Fruit fly (Drosophila melanogaster) whole organism, embryonic: ENCODE results near the gene ct.

Source experiments
- Aef1 ChIP-seq: fragments of 200-800 bp; sonication (Bioruptor generic); IDR thresholded peaks from 3 replicates; pipeline ENCODE4 v1.3.6; 2022; ENCODE audit warnings: missing biosample characterization, missing genetic modification characterization
- Awh ChIP-seq: fragments of 200-800 bp; sonication (Bioruptor generic); IDR thresholded peaks from 2 replicates; pipeline ENCODE4, ENCODE4 v1.3.6; 2022; ENCODE audit warnings: missing biosample characterization, missing genetic modification characterization
- CG10147 ChIP-seq: fragments of 200-800 bp; sonication (Bioruptor generic); optimal IDR thresholded peaks from 2 replicates; lab custom pipeline; 2019; ENCODE audit warnings: missing biosample characterization, mild to moderate bottlenecking, missing genetic modification characterization, moderate library complexity
- CG10565 ChIP-seq: fragments of 200-800 bp; sonication (Bioruptor generic); optimal IDR thresholded peaks from 3 replicates; lab custom pipeline; 2016; ENCODE audit warnings: missing biosample characterization, mild to moderate bottlenecking, missing genetic modification characterization
- CG12104 ChIP-seq: fragments of 200-800 bp; sonication (Bioruptor generic); optimal IDR thresholded peaks from 3 replicates; lab custom pipeline; 2016; ENCODE audit warnings: missing biosample characterization, missing genetic modification characterization
- CG12299 ChIP-seq: fragments of 200-800 bp; sonication (Bioruptor generic); optimal IDR thresholded peaks from 2 replicates; lab custom pipeline; 2018; ENCODE audit warnings: missing biosample characterization, mild to moderate bottlenecking, missing genetic modification characterization
- CG13424 ChIP-seq: fragments of 200-800 bp; sonication (Bioruptor generic); optimal IDR thresholded peaks from 2 replicates; lab custom pipeline; 2019; ENCODE audit warnings: missing biosample characterization, mild to moderate bottlenecking, missing genetic modification characterization, moderate library complexity
- CG14710 ChIP-seq: fragments of 200-800 bp; sonication (Bioruptor generic); optimal IDR thresholded peaks from 3 replicates; lab custom pipeline; 2019; ENCODE audit warnings: missing biosample characterization, mild to moderate bottlenecking, missing genetic modification characterization, moderate library complexity
- CG15696 ChIP-seq: fragments of 200-800 bp; sonication (Bioruptor generic); optimal IDR thresholded peaks from 2 replicates; lab custom pipeline; 2019; ENCODE audit warnings: missing biosample characterization, mild to moderate bottlenecking, missing genetic modification characterization, moderate library complexity
- CG17829 ChIP-seq: fragments of 200-800 bp; optimal IDR thresholded peaks from 2 replicates; lab custom pipeline; 2019; ENCODE audit warnings: missing biosample characterization, mild to moderate bottlenecking, missing genetic modification characterization, moderate library complexity
- CG31224 ChIP-seq: fragments of 200-800 bp; sonication (Bioruptor generic); IDR thresholded peaks from 2 replicates; pipeline ENCODE4 v1.3.6; 2022; ENCODE audit warnings: missing biosample characterization, missing genetic modification characterization
- CG31365 ChIP-seq: fragments of 200-800 bp; sonication (Bioruptor generic); optimal IDR thresholded peaks from 2 replicates; lab custom pipeline; 2018; ENCODE audit warnings: missing biosample characterization, mild to moderate bottlenecking, missing genetic modification characterization
- CG34422 ChIP-seq: fragments of 200-800 bp; sonication (Bioruptor generic); IDR thresholded peaks from 3 replicates; pipeline ENCODE4 v1.3.6; 2022; ENCODE audit warnings: missing biosample characterization, missing genetic modification characterization
- CG4360 ChIP-seq: fragments of 200-800 bp; sonication (Bioruptor generic); IDR thresholded peaks from 2 replicates; pipeline ENCODE4 v1.3.6; 2022; ENCODE audit warnings: missing biosample characterization, missing genetic modification characterization
- CG4730 ChIP-seq: fragments of 200-800 bp; sonication (Bioruptor generic); IDR thresholded peaks from 2 replicates; pipeline ENCODE4 v1.3.6; 2022; ENCODE audit warnings: missing biosample characterization, missing genetic modification characterization
- CG6689 ChIP-seq: fragments of 200-800 bp; sonication (Bioruptor generic); IDR thresholded peaks from 2 replicates; pipeline ENCODE4 v1.3.6; 2022; ENCODE audit warnings: missing biosample characterization, missing genetic modification characterization
- CG7745 ChIP-seq: fragments of 200-800 bp; sonication (Bioruptor generic); optimal IDR thresholded peaks from 2 replicates; lab custom pipeline; 2018; ENCODE audit warnings: missing biosample characterization, mild to moderate bottlenecking, missing genetic modification characterization, moderate library complexity
- CG9876 ChIP-seq: fragments of 200-800 bp; sonication (Bioruptor generic); optimal IDR thresholded peaks from 2 replicates; lab custom pipeline; 2016; ENCODE audit warnings: missing biosample characterization, missing genetic modification characterization
- CHES-1-like ChIP-seq: fragments of 200-800 bp; sonication (Bioruptor generic); optimal IDR thresholded peaks from 2 replicates; lab custom pipeline; 2016; ENCODE audit warnings: missing biosample characterization, missing genetic modification characterization
- Deaf1 ChIP-seq: fragments of 200-800 bp; optimal IDR thresholded peaks from 3 replicates; lab custom pipeline; 2019; ENCODE audit warnings: missing biosample characterization, mild to moderate bottlenecking, missing genetic modification characterization, moderate library complexity
- Dip3 ChIP-seq: fragments of 200-800 bp; sonication (Bioruptor generic); optimal IDR thresholded peaks from 3 replicates; lab custom pipeline; 2016; ENCODE audit warnings: missing biosample characterization, missing genetic modification characterization
- Doc3 ChIP-seq: fragments of 200-800 bp; sonication (Bioruptor generic); IDR thresholded peaks from 3 replicates; pipeline ENCODE4 v1.3.6; 2022; ENCODE audit warnings: missing biosample characterization, missing genetic modification characterization; ENCODE audit not compliant: partially characterized antibody
- Eip74EF ChIP-seq, 2 experiments: fragments of 200-800 bp in 1 of 2; fragments of >200 bp in 1 of 2; sonication (Bioruptor generic) in 1 of 2; optimal IDR thresholded peaks; 2 replicates each; lab custom pipeline; 2017 to 2019; ENCODE audit warnings: missing biosample characterization in 2 of 2, missing genetic modification characterization in 2 of 2, mild to moderate bottlenecking in 1 of 2, moderate library complexity in 1 of 2
- Ets97D ChIP-seq: fragments of 200-800 bp; sonication (Bioruptor generic); optimal IDR thresholded peaks from 3 replicates; lab custom pipeline; 2016; ENCODE audit warnings: missing biosample characterization, missing genetic modification characterization
- Hand ChIP-seq: fragments of 200-800 bp; sonication (Bioruptor generic); optimal IDR thresholded peaks from 2 replicates; lab custom pipeline; 2017; ENCODE audit warnings: mild to moderate bottlenecking, missing biosample characterization, missing genetic modification reagents, missing genetic modification characterization
- Hr3 ChIP-seq: fragments of 200-800 bp; sonication (Bioruptor generic); optimal IDR thresholded peaks from 3 replicates; lab custom pipeline; 2016; ENCODE audit warnings: missing biosample characterization, missing genetic modification characterization
- Hr39 ChIP-seq: fragments of >200 bp; optimal IDR thresholded peaks from 2 replicates; lab custom pipeline; 2017
- Mes4 ChIP-seq: fragments of 200-800 bp; sonication (Bioruptor generic); optimal IDR thresholded peaks from 2 replicates; lab custom pipeline; 2016; ENCODE audit warnings: missing biosample characterization, missing genetic modification characterization
- Nf-YA ChIP-seq: fragments of 200-800 bp; sonication (Bioruptor generic); IDR thresholded peaks from 2 replicates; pipeline ENCODE4 v1.3.6; 2022; ENCODE audit warnings: missing biosample characterization, missing genetic modification characterization
- Nf-YB ChIP-seq: fragments of 200-800 bp; sonication (Bioruptor generic); optimal IDR thresholded peaks from 3 replicates; lab custom pipeline; 2019; ENCODE audit warnings: missing biosample characterization, mild to moderate bottlenecking, missing genetic modification characterization, moderate library complexity
- Nf-YC ChIP-seq: fragments of 200-800 bp; optimal IDR thresholded peaks from 3 replicates; lab custom pipeline; 2019; ENCODE audit warnings: missing biosample characterization, mild to moderate bottlenecking, missing genetic modification characterization, moderate library complexity
- Pdp1 ChIP-seq, 2 experiments: fragments of 200-800 bp; sonication (Bioruptor generic); optimal IDR thresholded peaks; 3 replicates each; lab custom pipeline; 2016; ENCODE audit warnings: missing biosample characterization in 2 of 2, missing genetic modification characterization in 2 of 2, mild to moderate bottlenecking in 1 of 2, moderate library complexity in 1 of 2
- Side ChIP-seq: fragments of 200-800 bp; sonication (Bioruptor generic); optimal IDR thresholded peaks from 2 replicates; lab custom pipeline; 2016; ENCODE audit warnings: missing biosample characterization, missing genetic modification characterization
- Sin3A ChIP-seq: fragments of >200 bp; optimal IDR thresholded peaks from 2 replicates; lab custom pipeline; 2018
- Six4 ChIP-seq: fragments of 200-800 bp; sonication (Bioruptor generic); optimal IDR thresholded peaks from 2 replicates; lab custom pipeline; 2016; ENCODE audit warnings: missing biosample characterization, missing genetic modification characterization
- Ssrp ChIP-seq: fragments of 200-800 bp; sonication (Bioruptor generic); optimal IDR thresholded peaks from 2 replicates; lab custom pipeline; 2018; ENCODE audit warnings: missing biosample characterization, mild to moderate bottlenecking, missing genetic modification characterization, moderate library complexity
- TFAM ChIP-seq: fragments of 200-800 bp; sonication (Bioruptor generic); optimal IDR thresholded peaks from 2 replicates; lab custom pipeline; 2017; ENCODE audit warnings: missing biosample characterization, missing genetic modification characterization, inconsistent platforms
- Tbp ChIP-seq: fragments of >200 bp; optimal IDR thresholded peaks from 2 replicates; lab custom pipeline; 2018; ENCODE audit warnings: missing biosample characterization, missing genetic modification characterization
- abd-A ChIP-seq: fragments of 200-800 bp; sonication (Bioruptor generic); optimal IDR thresholded peaks from 3 replicates; lab custom pipeline; 2019; ENCODE audit warnings: missing biosample characterization, mild to moderate bottlenecking, missing genetic modification characterization, moderate library complexity
- cato ChIP-seq: fragments of 200-800 bp; sonication (Bioruptor generic); optimal IDR thresholded peaks from 2 replicates; lab custom pipeline; 2016; ENCODE audit warnings: missing biosample characterization, missing genetic modification characterization, borderline replicate concordance
- dimm ChIP-seq: fragments of 200-800 bp; sonication (Bioruptor generic); IDR thresholded peaks from 2 replicates; pipeline ENCODE4 v1.3.6; 2022; ENCODE audit warnings: missing biosample characterization, missing genetic modification characterization
- gem ChIP-seq: fragments of 200-800 bp; sonication (Bioruptor generic); optimal IDR thresholded peaks from 2 replicates; lab custom pipeline; 2019; ENCODE audit warnings: missing biosample characterization, mild to moderate bottlenecking, missing genetic modification characterization, moderate library complexity
- hkb ChIP-seq, 2 experiments: fragments of 200-800 bp in 1 of 2; fragments of >200 bp in 1 of 2; sonication (Bioruptor generic) in 1 of 2; IDR thresholded peaks in 1 of 2; optimal IDR thresholded peaks in 1 of 2; 2 replicates each; pipeline versions ENCODE4 v1.3.6 to Lab custom; 2017 to 2022; ENCODE audit warnings: missing biosample characterization in 1 of 2, missing genetic modification characterization in 1 of 2
- prd ChIP-seq, 3 experiments: fragments of >200 bp in 2 of 3; fragments of 200-800 bp in 1 of 3; sonication (Bioruptor generic) in 1 of 3; optimal IDR thresholded peaks in 2 of 3; IDR thresholded peaks in 1 of 3; 2 replicates in 2 of 3; 3 replicates in 1 of 3; pipeline versions ENCODE4 v1.3.6 to Lab custom; 2017 to 2022; ENCODE audit warnings: missing biosample characterization in 1 of 3, missing genetic modification characterization in 1 of 3
- ro ChIP-seq: fragments of 200-800 bp; sonication (Bioruptor generic); IDR thresholded peaks from 2 replicates; pipeline ENCODE4 v1.3.6; 2022; ENCODE audit warnings: missing biosample characterization, missing genetic modification characterization
- run ChIP-seq: fragments of 200-800 bp; sonication (Bioruptor generic); optimal IDR thresholded peaks from 3 replicates; lab custom pipeline; 2018; ENCODE audit warnings: missing biosample characterization, mild to moderate bottlenecking, missing genetic modification characterization
- sens ChIP-seq: fragments of 200-800 bp; sonication (Bioruptor generic); peaks from one replicate; lab custom pipeline; 2016; ENCODE audit warnings: missing biosample characterization, missing genetic modification characterization
- sqz ChIP-seq: fragments of 200-800 bp; sonication (Bioruptor generic); optimal IDR thresholded peaks from 3 replicates; lab custom pipeline; 2018; ENCODE audit warnings: missing biosample characterization, mild to moderate bottlenecking, missing genetic modification characterization
- tin ChIP-seq: fragments of 200-800 bp; sonication (Bioruptor generic); optimal IDR thresholded peaks from 3 replicates; lab custom pipeline; 2016; ENCODE audit warnings: missing biosample characterization, missing genetic modification characterization
- tio ChIP-seq: fragments of 200-800 bp; sonication (Bioruptor generic); optimal IDR thresholded peaks from 2 replicates; lab custom pipeline; 2017; ENCODE audit warnings: missing biosample characterization, missing genetic modification characterization, inconsistent platforms
- tna ChIP-seq: fragments of 200-800 bp; sonication (Bioruptor generic); IDR thresholded peaks from 2 replicates; pipeline ENCODE4 v1.3.6; 2022; ENCODE audit warnings: missing biosample characterization, missing genetic modification characterization; ENCODE audit not compliant: partially characterized antibody

The ct gene

dm6 chrX:7568320-7568719, 39.9 kb upstream of the ct start (continued):
- TF ChIP-seq Ssrp (tag; lab: Kevin White, UChicago) (no peak), CG10147 (GFP tag; lab: Kevin White, UChicago) (no peak), CG6689 (GFP tag; lab: Robert Waterston, UW) (no peak), tna (GFP tag; lab: Robert Waterston, UW) (no peak), hkb (optimal IDR thresholded peaks at IDR 0.05; lab: Kevin White, UChicago) (no peak), hkb (GFP tag; IDR thresholded peaks at IDR 0.05; lab: Robert Waterston, UW) (no peak), abd-A (no peak), CG14710 (tag; lab: Kevin White, UChicago) (no peak), run (tag; lab: Kevin White, UChicago) (no peak), TFAM (GFP tag; lab: Kevin White, UChicago) (no peak), sqz (GFP tag; lab: Kevin White, UChicago) (peak; percentile 58), CG12104 (GFP tag; lab: Kevin White, UChicago) (no peak), Deaf1 (peak; percentile 42), CG10565 (GFP tag; lab: Kevin White, UChicago) (no peak), Mes4 (GFP tag; lab: Kevin White, UChicago) (no peak), tin (no peak), Six4 (GFP tag; lab: Kevin White, UChicago) (no peak), Dip3 (GFP tag; lab: Kevin White, UChicago) (no peak), CG17829 (no peak), gem (no peak), Side (no peak), Tbp (GFP tag; lab: Kevin White, UChicago) (no peak), Nf-YC (tag; lab: Kevin White, UChicago) (peak; percentile 85), Hr39 (lab: Kevin White, UChicago) (no peak), CG4360 (GFP tag; lab: Robert Waterston, UW) (peak; percentile 53; the same call in 1 of the 2 replicates), prd (optimal IDR thresholded peaks at IDR 0.05; lab: Kevin White, UChicago) (no peak), prd (GFP tag; IDR thresholded peaks at IDR 0.05; lab: Robert Waterston, UW) (no peak), Eip74EF (GFP tag; optimal IDR thresholded peaks at IDR 0.05; lab: Kevin White, UChicago) (no peak), ro (no peak), dimm (GFP tag; lab: Robert Waterston, UW) (no peak), CHES-1-like (GFP tag; lab: Kevin White, UChicago) (no peak), CG7745 (no peak), CG15696 (tag; lab: Kevin White, UChicago) (no peak), tio (GFP tag; lab: Kevin White, UChicago) (no peak), Hr3 (GFP tag; lab: Kevin White, UChicago) (no peak), CG13424 (no peak), CG4730 (GFP tag; lab: Robert Waterston, UW) (no peak), Ets97D (GFP tag; lab: Kevin White, UChicago) (no peak), Nf-YB (GFP tag; lab: Kevin White, UChicago) (peak; percentile 91), Awh (GFP tag; lab: Robert Waterston, UW) (no peak), CG9876 (GFP tag; lab: Kevin White, UChicago) (no peak), Pdp1 (GFP tag; optimal IDR thresholded peaks at IDR 0.05; lab: Kevin White, UChicago) (no peak), Doc3 (no peak), CG31224 (no peak), CG31365 (no peak), Hand (no peak), CG34422 (GFP tag; lab: Robert Waterston, UW) (no peak), Nf-YA (GFP tag; lab: Robert Waterston, UW) (no peak), Sin3A (lab: Kevin White, UChicago) (no peak), cato (GFP tag; lab: Kevin White, UChicago) (no peak), sens (GFP tag; lab: Kevin White, UChicago) (peak; percentile 63), Aef1 (GFP tag; lab: Robert Waterston, UW) (no peak), CG12299 (tag; lab: Kevin White, UChicago) (no peak)
